Fruit fly (Drosophila melanogaster) whole organism, prepupa: Measurements from ENCODE around the gene CG32719.

Source experiments
- Lpt ChIP-seq: fragments of 200-800 bp; sonication (Bioruptor generic); optimal IDR thresholded peaks from 3 replicates; lab custom pipeline; 2016; ENCODE audit warnings: missing biosample characterization, missing genetic modification characterization
- fd85E ChIP-seq: fragments of 200-800 bp; sonication (Bioruptor generic); optimal IDR thresholded peaks from 3 replicates; lab custom pipeline; 2016; ENCODE audit warnings: missing biosample characterization, missing genetic modification characterization
- salr ChIP-seq, 2 experiments: fragments of 200-800 bp; sonication (Bioruptor generic); optimal IDR thresholded peaks; 3 replicates each; lab custom pipeline; 2016 to 2018; ENCODE audit warnings: missing biosample characterization in 2 of 2, missing genetic modification characterization in 2 of 2, mild to moderate bottlenecking in 1 of 2

DNA sequence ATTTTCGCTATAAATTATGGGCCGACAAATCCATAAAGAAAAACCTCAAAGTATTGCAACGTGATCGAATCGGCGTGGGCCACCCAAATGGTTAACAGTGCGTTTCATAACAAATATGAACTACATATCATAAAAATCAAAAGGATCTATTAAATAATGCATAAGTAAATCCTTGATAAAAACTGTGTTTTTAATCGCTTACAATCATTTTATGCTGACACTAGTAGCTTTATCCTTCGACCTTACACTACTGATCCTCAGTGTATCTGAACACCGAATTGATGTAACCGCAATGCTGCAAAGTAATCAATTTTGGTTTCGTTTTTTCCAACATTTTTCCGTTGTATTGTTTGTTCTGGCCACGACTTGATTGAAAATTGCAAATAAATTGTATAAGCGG is 14.8 kb upstream of the CG32719 start:
- no peak for TF ChIP-seq fd85E
- TF ChIP-seq salr (GFP tag; optimal IDR thresholded peaks at IDR 0.05; lab: Kevin White, UChicago): no peak
- TF ChIP-seq Lpt (GFP tag; lab: Kevin White, UChicago): no peak
